Fruit fly (Drosophila melanogaster): ENCODE data around the gene CG7142.

Gene CG7142

dm6 chr3R:18249268-18249667 is 30.1 kb downstream of the CG7142 start:
- TF ChIP-seq Sox14 (GFP tag; optimal IDR thresholded peaks at IDR 0.05) = no peak
- TF ChIP-seq esn (GFP tag; optimal IDR thresholded peaks at IDR 0.05) = no peak
- TF ChIP-seq fd85E (GFP tag; optimal IDR thresholded peaks at IDR 0.05) = no peak
- no peak for TF ChIP-seq svp (GFP tag)
- TF ChIP-seq vri (GFP tag; optimal IDR thresholded peaks at IDR 0.05) = no peak

DNA sequence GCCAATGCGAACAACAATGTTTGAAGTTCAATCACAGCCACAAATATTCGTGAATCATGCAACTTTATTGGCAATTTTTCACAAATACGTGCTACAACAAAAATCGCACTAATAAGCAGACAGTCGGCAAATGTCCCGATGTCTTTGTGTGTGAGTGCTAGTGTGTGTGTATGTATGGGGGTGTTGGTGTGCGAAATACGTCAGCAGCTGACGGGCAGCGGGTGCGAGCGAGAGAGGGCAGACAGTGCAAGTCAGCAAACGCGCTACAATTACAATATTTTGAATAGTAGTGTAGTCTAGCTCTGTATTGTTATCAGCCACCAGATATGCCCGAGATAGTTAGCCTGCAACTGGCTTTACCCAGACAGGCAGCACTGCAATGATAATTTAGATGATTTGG is 33.3 kb downstream of the CG7142 start:
- TF ChIP-seq CG10669 (GFP tag; optimal IDR thresholded peaks at IDR 0.05) (no peak), CG16779 (tag; optimal IDR thresholded peaks at IDR 0.05) (no peak), CG9139 (GFP tag; optimal IDR thresholded peaks at IDR 0.05) (no peak), CG1621 (tag; optimal IDR thresholded peaks at IDR 0.05) (no peak), dac (GFP tag; optimal IDR thresholded peaks at IDR 0.05) (no peak), Ets21C (GFP tag; optimal IDR thresholded peaks at IDR 0.05) (no peak), fd85E (GFP tag; optimal IDR thresholded peaks at IDR 0.05) (no peak)

dm6 chr3R:18245044-18245596 is 34.2 kb downstream of the CG7142 start:
- TF ChIP-seq acj6 (GFP tag; optimal IDR thresholded peaks at IDR 0.05) (no peak), ss (GFP tag; optimal IDR thresholded peaks at IDR 0.05) (peak in 1 of 2 experiments; percentile 0), Hr39 (GFP tag; optimal IDR thresholded peaks at IDR 0.05) (no peak)

DNA sequence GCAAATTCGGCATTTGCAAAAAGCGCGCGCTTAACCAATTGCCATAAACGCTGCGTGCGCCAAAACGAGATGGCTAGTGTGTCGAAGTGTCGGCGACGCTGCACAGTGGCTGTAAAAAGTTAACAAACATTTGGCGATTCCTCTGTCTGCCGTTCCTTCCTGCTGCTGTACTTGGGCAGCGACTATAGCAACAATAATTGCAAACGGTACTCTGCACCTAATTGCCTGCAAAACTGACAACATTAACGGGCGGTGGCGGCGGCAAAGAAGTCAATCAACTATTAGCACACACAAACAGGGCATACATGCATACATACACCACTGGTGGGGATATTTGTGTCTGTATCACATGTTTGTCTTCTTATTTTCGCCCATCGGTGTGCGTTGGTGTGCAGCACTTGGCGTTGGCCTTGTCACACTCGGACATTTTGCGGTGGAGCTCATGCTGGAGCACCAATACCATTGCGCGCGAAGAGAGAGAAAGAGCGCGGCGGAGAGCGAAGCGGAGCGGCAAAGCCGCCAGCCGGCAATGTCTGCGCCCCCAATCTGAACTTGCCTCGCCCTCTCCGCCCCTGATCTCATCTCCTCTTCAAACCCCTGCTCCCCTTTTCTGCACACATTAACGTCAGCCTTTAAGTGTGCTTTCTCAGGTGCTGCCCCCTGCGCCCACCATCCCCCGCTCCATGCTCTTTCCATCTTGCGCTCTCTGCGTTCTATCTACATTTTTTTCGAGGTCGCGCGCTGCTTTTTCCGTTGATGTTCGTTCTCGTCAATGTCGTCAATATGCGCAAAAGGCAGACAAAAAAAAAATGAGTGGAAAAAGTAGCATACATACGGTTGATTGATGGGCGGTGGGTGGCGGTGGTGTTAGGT is 34.9 kb downstream of the CG7142 start:
- no peak for TF ChIP-seq Sox102F (GFP tag; optimal IDR thresholded peaks at IDR 0.05)
- TF ChIP-seq CG34406 (GFP tag; optimal IDR thresholded peaks at IDR 0.05) = no peak
- TF ChIP-seq CG3919 (GFP tag; optimal IDR thresholded peaks at IDR 0.05) = no peak
- TF ChIP-seq CG3032 (tag; optimal IDR thresholded peaks at IDR 0.05) = no peak
- TF ChIP-seq CG31627 (GFP tag; optimal IDR thresholded peaks at IDR 0.05) = no peak
- no peak for TF ChIP-seq CG6854 (GFP tag; optimal IDR thresholded peaks at IDR 0.05)
- no peak for TF ChIP-seq topi (GFP tag; optimal IDR thresholded peaks at IDR 0.05)
- no peak for TF ChIP-seq CG16779 (tag; optimal IDR thresholded peaks at IDR 0.05)
- no peak; the same call in 1 of the 2 replicates for TF ChIP-seq Gug (GFP tag; IDR thresholded peaks at IDR 0.05)
- TF ChIP-seq Met (GFP tag; optimal IDR thresholded peaks at IDR 0.05) = no peak
- peak; percentile 13 for TF ChIP-seq CG6792 (GFP tag; optimal IDR thresholded peaks at IDR 0.05)
- no peak for TF ChIP-seq CG11762 (GFP tag; optimal IDR thresholded peaks at IDR 0.05; ENCODE audit: insufficient read depth)
- TF ChIP-seq CG32006 (GFP tag; optimal IDR thresholded peaks at IDR 0.05) = no peak
- peak; percentile 47; the same call in 1 of the 3 replicates for TF ChIP-seq eg (GFP tag; IDR thresholded peaks at IDR 0.05)
- peak; percentile 21 for TF ChIP-seq cyc (GFP tag; optimal IDR thresholded peaks at IDR 0.05)
- no peak for TF ChIP-seq CG9139 (GFP tag; optimal IDR thresholded peaks at IDR 0.05)
- TF ChIP-seq CG8319 (GFP tag; optimal IDR thresholded peaks at IDR 0.05) = no peak
- peak; percentile 79 for TF ChIP-seq Lpt (GFP tag; optimal IDR thresholded peaks at IDR 0.05)
- no peak for TF ChIP-seq CG6808 (GFP tag; optimal IDR thresholded peaks at IDR 0.05)
- peak; percentile 35 for TF ChIP-seq dsx (GFP tag; optimal IDR thresholded peaks at IDR 0.05; ENCODE audit: poor library complexity, severe bottlenecking)
- peak; percentile 32 for TF ChIP-seq Sox14 (GFP tag; optimal IDR thresholded peaks at IDR 0.05)
- no peak for TF ChIP-seq dac (GFP tag; optimal IDR thresholded peaks at IDR 0.05)
- no peak for TF ChIP-seq acj6 (GFP tag; optimal IDR thresholded peaks at IDR 0.05)
- TF ChIP-seq CG7368 (GFP tag; optimal IDR thresholded peaks at IDR 0.05) = no peak
- no peak for TF ChIP-seq CG8632 (GFP tag; optimal IDR thresholded peaks at IDR 0.05)
- TF ChIP-seq CG11294 (GFP tag; IDR thresholded peaks at IDR 0.05) = no peak
- no peak for TF ChIP-seq fd59A (GFP tag; optimal IDR thresholded peaks at IDR 0.05)
- TF ChIP-seq Ets21C (GFP tag; optimal IDR thresholded peaks at IDR 0.05) = no peak
- TF ChIP-seq spab (GFP tag; optimal IDR thresholded peaks at IDR 0.05) = no peak
- TF ChIP-seq ss (GFP tag; optimal IDR thresholded peaks at IDR 0.05) = no peak
- TF ChIP-seq Blimp-1 (GFP tag; optimal IDR thresholded peaks at IDR 0.05) = no peak
- peak; percentile 25 for TF ChIP-seq vri (GFP tag; optimal IDR thresholded peaks at IDR 0.05)
- TF ChIP-seq fd85E (GFP tag; optimal IDR thresholded peaks at IDR 0.05) = no peak
- no peak for TF ChIP-seq CG4318 (GFP tag; optimal IDR thresholded peaks at IDR 0.05)
- TF ChIP-seq lz (GFP tag; optimal IDR thresholded peaks at IDR 0.05) = no peak
- TF ChIP-seq salr (GFP tag; optimal IDR thresholded peaks at IDR 0.05) = no peak
- no peak for TF ChIP-seq net (GFP tag; optimal IDR thresholded peaks at IDR 0.05)
